Fruit fly (Drosophila melanogaster) whole organism, embryonic: Measurements from ENCODE around the gene p38b.

ENCODE experiments used
- Adf1 ChIP-seq: fragments of 200-800 bp; sonication (Bioruptor generic); IDR thresholded peaks from 2 replicates; pipeline ENCODE4 v1.3.6; 2022; ENCODE audit warnings: missing biosample characterization, missing genetic modification characterization
- BEAF-32 ChIP-seq: fragments of 200-800 bp; sonication (Bioruptor generic); optimal IDR thresholded peaks from 3 replicates; lab custom pipeline; 2017; ENCODE audit warnings: missing biosample characterization, missing genetic modification characterization, mild to moderate bottlenecking, moderate library complexity, missing genetic modification reagents
- CG10959 ChIP-seq: fragments of 200-800 bp; sonication (Bioruptor generic); IDR thresholded peaks from 2 replicates; pipeline ENCODE4 v1.3.6; 2022; ENCODE audit warnings: missing biosample characterization, missing genetic modification characterization
- CG13894 ChIP-seq: fragments of 200-800 bp; sonication (Bioruptor generic); optimal IDR thresholded peaks from 3 replicates; lab custom pipeline; 2018; ENCODE audit warnings: missing biosample characterization, mild to moderate bottlenecking, missing genetic modification characterization, moderate library complexity
- CG14710 ChIP-seq: fragments of 200-800 bp; sonication (Bioruptor generic); optimal IDR thresholded peaks from 3 replicates; lab custom pipeline; 2019; ENCODE audit warnings: missing biosample characterization, mild to moderate bottlenecking, missing genetic modification characterization, moderate library complexity
- CG14860 ChIP-seq: fragments of 200-800 bp; sonication (Bioruptor generic); IDR thresholded peaks from 3 replicates; pipeline ENCODE4 v1.3.6; 2022; ENCODE audit warnings: missing biosample characterization, missing genetic modification characterization; ENCODE audit not compliant: partially characterized antibody
- CG1529 ChIP-seq: fragments of 200-800 bp; sonication (Bioruptor generic); optimal IDR thresholded peaks from 3 replicates; lab custom pipeline; 2018; ENCODE audit warnings: missing biosample characterization, missing genetic modification characterization
- CG16863 ChIP-seq: fragments of 200-800 bp; sonication (Bioruptor generic); optimal IDR thresholded peaks from 3 replicates; lab custom pipeline; 2016; ENCODE audit warnings: missing biosample characterization, missing genetic modification characterization
- CG17612 ChIP-seq: fragments of 200-800 bp; sonication (Bioruptor generic); IDR thresholded peaks from 2 replicates; pipeline ENCODE4 v1.3.6; 2022; ENCODE audit warnings: missing biosample characterization, missing genetic modification characterization
- CG18011 ChIP-seq: fragments of 200-800 bp; sonication (Bioruptor generic); optimal IDR thresholded peaks from 2 replicates; lab custom pipeline; 2017; ENCODE audit warnings: missing biosample characterization, missing genetic modification characterization, mild to moderate bottlenecking, moderate library complexity, missing genotype
- CG18262 ChIP-seq: fragments of 200-800 bp; optimal IDR thresholded peaks from 3 replicates; lab custom pipeline; 2019; ENCODE audit warnings: missing biosample characterization, mild to moderate bottlenecking, missing genetic modification characterization, moderate library complexity
- CG2199 ChIP-seq: fragments of 200-800 bp; sonication (Bioruptor generic); IDR thresholded peaks from 3 replicates; pipeline ENCODE4 v1.3.6; 2022; ENCODE audit warnings: missing biosample characterization, missing genetic modification characterization
- CG2678 ChIP-seq: fragments of 200-800 bp; sonication (Bioruptor generic); optimal IDR thresholded peaks from 3 replicates; lab custom pipeline; 2019; ENCODE audit warnings: missing biosample characterization, mild to moderate bottlenecking, missing genetic modification characterization, moderate library complexity
- CG31388 ChIP-seq: fragments of 200-800 bp; sonication (Bioruptor generic); optimal IDR thresholded peaks from 2 replicates; lab custom pipeline; 2016; ENCODE audit warnings: missing biosample characterization, missing genetic modification characterization
- CG3281 ChIP-seq: fragments of 200-800 bp; sonication (Bioruptor generic); optimal IDR thresholded peaks from 3 replicates; lab custom pipeline; 2017; ENCODE audit warnings: missing biosample characterization, mild to moderate bottlenecking, missing genetic modification characterization
- CG3407 ChIP-seq: fragments of 200-800 bp; sonication (Bioruptor generic); optimal IDR thresholded peaks from 2 replicates; lab custom pipeline; 2018; ENCODE audit warnings: missing biosample characterization, mild to moderate bottlenecking, missing genetic modification characterization
- CG34422 ChIP-seq: fragments of 200-800 bp; sonication (Bioruptor generic); IDR thresholded peaks from 3 replicates; pipeline ENCODE4 v1.3.6; 2022; ENCODE audit warnings: missing biosample characterization, missing genetic modification characterization
- CG6683 ChIP-seq: fragments of 200-800 bp; sonication (Bioruptor generic); optimal IDR thresholded peaks from 2 replicates; lab custom pipeline; 2017; ENCODE audit warnings: missing biosample characterization, mild to moderate bottlenecking, missing genetic modification characterization, missing genetic modification reagents
- CG6765 ChIP-seq: fragments of 200-800 bp; sonication (Bioruptor generic); optimal IDR thresholded peaks from 3 replicates; lab custom pipeline; 2017; ENCODE audit warnings: missing biosample characterization, mild to moderate bottlenecking, missing genetic modification characterization
- CG7372 ChIP-seq: fragments of 200-800 bp; sonication (Bioruptor generic); IDR thresholded peaks from 2 replicates; pipeline ENCODE4 v1.3.6; 2022; ENCODE audit warnings: missing biosample characterization, missing genetic modification characterization
- CG8478 ChIP-seq: fragments of >200 bp; optimal IDR thresholded peaks from 2 replicates; lab custom pipeline; 2018
- CG8944 ChIP-seq: fragments of 200-800 bp; sonication (Bioruptor generic); optimal IDR thresholded peaks from 3 replicates; lab custom pipeline; 2016; ENCODE audit warnings: missing biosample characterization, missing genetic modification characterization
- CG9437 ChIP-seq: fragments of 200-800 bp; sonication (Bioruptor generic); optimal IDR thresholded peaks from 2 replicates; lab custom pipeline; 2018; ENCODE audit warnings: missing biosample characterization, mild to moderate bottlenecking, missing genetic modification characterization
- CoRest ChIP-seq: fragments of 200-800 bp; sonication (Bioruptor generic); optimal IDR thresholded peaks from 3 replicates; lab custom pipeline; 2018; ENCODE audit warnings: missing biosample characterization, mild to moderate bottlenecking, missing genetic modification characterization, moderate library complexity
- Dek ChIP-seq: fragments of 200-800 bp; sonication (Bioruptor generic); optimal IDR thresholded peaks from 3 replicates; lab custom pipeline; 2019; ENCODE audit warnings: missing biosample characterization, mild to moderate bottlenecking, missing genetic modification characterization, moderate library complexity
- Dll ChIP-seq: fragments of 200-800 bp; sonication (Bioruptor generic); IDR thresholded peaks from 4 replicates; pipeline ENCODE4 v1.3.6; 2022; ENCODE audit warnings: missing biosample characterization, missing genetic modification characterization; ENCODE audit not compliant: partially characterized antibody
- Fer1 ChIP-seq: fragments of 200-800 bp; sonication (Bioruptor generic); optimal IDR thresholded peaks from 2 replicates; lab custom pipeline; 2017; ENCODE audit warnings: missing biosample characterization, mild to moderate bottlenecking, missing genetic modification characterization
- HLH4C ChIP-seq: fragments of 200-800 bp; sonication (Bioruptor generic); IDR thresholded peaks from 3 replicates; pipeline ENCODE4 v1.3.6; 2022; ENCODE audit warnings: missing biosample characterization, missing genetic modification characterization; ENCODE audit not compliant: partially characterized antibody
- HmgD ChIP-seq: fragments of 200-800 bp; sonication (Bioruptor generic); optimal IDR thresholded peaks from 3 replicates; lab custom pipeline; 2016; ENCODE audit warnings: missing biosample characterization, missing genetic modification characterization
- Hmx ChIP-seq: fragments of 200-800 bp; sonication (Bioruptor generic); optimal IDR thresholded peaks from 2 replicates; lab custom pipeline; 2016; ENCODE audit warnings: missing biosample characterization, missing genetic modification characterization
- Hsf ChIP-seq: fragments of 200-800 bp; sonication (Bioruptor generic); optimal IDR thresholded peaks from 3 replicates; lab custom pipeline; 2016; ENCODE audit warnings: missing biosample characterization, missing genetic modification characterization
- MBD-R2 ChIP-seq: fragments of 200-800 bp; sonication (Bioruptor generic); IDR thresholded peaks from 2 replicates; pipeline ENCODE4 v1.3.6; 2022; ENCODE audit warnings: missing biosample characterization, missing genetic modification characterization
- NfI ChIP-seq: fragments of 200-800 bp; sonication (Bioruptor generic); optimal IDR thresholded peaks from 3 replicates; lab custom pipeline; 2018; ENCODE audit warnings: missing biosample characterization, mild to moderate bottlenecking, missing genetic modification characterization, moderate library complexity
- PHDP ChIP-seq: fragments of 200-800 bp; sonication (Bioruptor generic); optimal IDR thresholded peaks from 3 replicates; lab custom pipeline; 2018; ENCODE audit warnings: missing biosample characterization, mild to moderate bottlenecking, missing genetic modification characterization, moderate library complexity
- Pdp1 ChIP-seq, 2 experiments: fragments of 200-800 bp; sonication (Bioruptor generic); optimal IDR thresholded peaks; 3 replicates each; lab custom pipeline; 2016; ENCODE audit warnings: missing biosample characterization in 2 of 2, missing genetic modification characterization in 2 of 2, mild to moderate bottlenecking in 1 of 2, moderate library complexity in 1 of 2
- Scr ChIP-seq: fragments of 200-800 bp; sonication (Bioruptor generic); IDR thresholded peaks from 2 replicates; pipeline ENCODE4 v1.3.6; 2022; ENCODE audit warnings: missing biosample characterization, missing genetic modification characterization; ENCODE audit not compliant: partially characterized antibody
- Vsx1 ChIP-seq: fragments of 200-800 bp; sonication (Bioruptor generic); optimal IDR thresholded peaks from 2 replicates; lab custom pipeline; 2017; ENCODE audit warnings: missing biosample characterization, mild to moderate bottlenecking, missing genetic modification characterization, missing genetic modification reagents
- YL-1 ChIP-seq: fragments of 200-800 bp; sonication (Bioruptor generic); optimal IDR thresholded peaks from 3 replicates; lab custom pipeline; 2017; ENCODE audit warnings: missing biosample characterization, mild to moderate bottlenecking, missing genetic modification characterization
- abd-A ChIP-seq: fragments of 200-800 bp; sonication (Bioruptor generic); optimal IDR thresholded peaks from 3 replicates; lab custom pipeline; 2019; ENCODE audit warnings: missing biosample characterization, mild to moderate bottlenecking, missing genetic modification characterization, moderate library complexity
- chn ChIP-seq: fragments of 200-800 bp; sonication (Bioruptor generic); optimal IDR thresholded peaks from 2 replicates; lab custom pipeline; 2016; ENCODE audit warnings: missing biosample characterization, missing genetic modification characterization
- crp ChIP-seq, 2 experiments: fragments of 200-800 bp; sonication (Bioruptor generic); optimal IDR thresholded peaks; 2 replicates in 1 of 2; 3 replicates in 1 of 2; lab custom pipeline; 2017; ENCODE audit warnings: missing biosample characterization in 2 of 2, missing genetic modification characterization in 2 of 2, mild to moderate bottlenecking in 1 of 2, moderate library complexity in 1 of 2
- emc ChIP-seq: fragments of 200-800 bp; sonication (Bioruptor generic); optimal IDR thresholded peaks from 2 replicates; lab custom pipeline; 2016; ENCODE audit warnings: missing biosample characterization, missing genetic modification characterization
- en ChIP-seq: fragments of 200-800 bp; sonication (Bioruptor generic); optimal IDR thresholded peaks from 2 replicates; lab custom pipeline; 2016; ENCODE audit warnings: missing biosample characterization, missing genetic modification characterization
- eve ChIP-seq, 2 experiments: fragments of >200 bp; optimal IDR thresholded peaks; 2 replicates each; lab custom pipeline; 2017; ENCODE audit warnings: missing biosample characterization in 2 of 2, missing genetic modification characterization in 2 of 2
- fd102C ChIP-seq: fragments of 200-800 bp; sonication (Bioruptor generic); optimal IDR thresholded peaks from 2 replicates; lab custom pipeline; 2018; ENCODE audit warnings: missing biosample characterization, mild to moderate bottlenecking, missing genetic modification characterization, moderate library complexity
- fru ChIP-seq: fragments of >200 bp; optimal IDR thresholded peaks from 2 replicates; lab custom pipeline; 2017
- fu2 ChIP-seq: fragments of 200-800 bp; sonication (Bioruptor generic); optimal IDR thresholded peaks from 2 replicates; lab custom pipeline; 2016; ENCODE audit warnings: missing biosample characterization, missing genetic modification characterization
- pb ChIP-seq: fragments of 200-800 bp; sonication (Bioruptor generic); optimal IDR thresholded peaks from 3 replicates; lab custom pipeline; 2016; ENCODE audit warnings: missing biosample characterization, missing genetic modification characterization
- pho ChIP-seq: fragments of 200-800 bp; sonication (Bioruptor generic); optimal IDR thresholded peaks from 2 replicates; lab custom pipeline; 2016; ENCODE audit warnings: missing biosample characterization, missing genetic modification characterization
- seq ChIP-seq: fragments of 200-800 bp; sonication (Bioruptor generic); IDR thresholded peaks from 2 replicates; pipeline ENCODE4 v1.3.6; 2022; ENCODE audit warnings: missing biosample characterization, missing genetic modification characterization
- sima ChIP-seq: fragments of 200-800 bp; sonication (Bioruptor generic); optimal IDR thresholded peaks from 2 replicates; lab custom pipeline; 2016; ENCODE audit warnings: missing biosample characterization, missing genetic modification characterization
- wdn ChIP-seq: fragments of 200-800 bp; sonication (Bioruptor generic); IDR thresholded peaks from 2 replicates; pipeline ENCODE4 v1.3.6; 2022; ENCODE audit warnings: missing biosample characterization, missing genetic modification characterization

The p38b gene

DNA sequence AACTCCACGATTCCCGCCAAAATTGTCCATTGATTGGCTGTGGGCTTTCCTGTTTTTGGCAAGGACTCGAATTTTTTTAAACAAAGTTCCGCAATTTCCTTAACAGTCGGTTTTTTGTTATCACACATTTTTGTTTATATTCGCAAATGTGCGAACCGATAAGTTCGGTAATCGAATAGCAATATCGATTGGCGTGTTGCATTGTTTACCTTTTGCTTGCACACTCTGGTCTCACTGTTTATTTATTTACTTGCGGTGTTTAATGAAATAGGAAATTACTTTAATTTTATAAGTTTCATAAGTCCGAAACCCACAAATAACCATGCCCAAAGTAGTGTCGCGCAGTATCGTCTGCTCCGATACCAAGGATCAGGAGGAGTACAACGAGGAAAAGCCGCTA is 30.8 kb downstream of the p38b start, which contains the start of the genes Adat1 and CG16865 (continued):
- TF ChIP-seq crp (GFP tag; optimal IDR thresholded peaks at IDR 0.05; lab: Kevin White, UChicago) (no peak), Dll (peak; percentile 72; the same call in 3 of the 4 replicates), CG7372 (GFP tag; lab: Robert Waterston, UW) (no peak), en (GFP tag; lab: Kevin White, UChicago) (no peak), NfI (GFP tag; lab: Kevin White, UChicago) (no peak), CG18011 (GFP tag; lab: Kevin White, UChicago) (no peak), Dek (no peak), pho (GFP tag; lab: Kevin White, UChicago) (no peak), CG14710 (tag; lab: Kevin White, UChicago) (peak; percentile 35), abd-A (no peak), Scr (GFP tag; lab: Robert Waterston, UW) (peak; percentile 61), CG10959 (no peak), CG14860 (GFP tag; lab: Robert Waterston, UW) (peak; percentile 56; the same call in 2 of the 3 replicates), Hmx (no peak), CG34422 (GFP tag; lab: Robert Waterston, UW) (peak; percentile 72; the same call in 1 of the 3 replicates), CG8478 (lab: Kevin White, UChicago) (no peak), CG6683 (GFP tag; lab: Kevin White, UChicago) (no peak), CG9437 (no peak), MBD-R2 (peak; percentile 96), HmgD (GFP tag; lab: Kevin White, UChicago) (no peak), seq (GFP tag; lab: Robert Waterston, UW) (no peak), CG3281 (GFP tag; lab: Kevin White, UChicago) (no peak), fd102C (GFP tag; lab: Kevin White, UChicago) (no peak), CG2199 (GFP tag; lab: Robert Waterston, UW) (no peak), Hsf (no peak), eve (GFP tag; optimal IDR thresholded peaks at IDR 0.05; lab: Kevin White, UChicago) (no peak), PHDP (tag; lab: Kevin White, UChicago) (no peak), Fer1 (peak; percentile 21), CG1529 (GFP tag; lab: Kevin White, UChicago) (no peak), CoRest (tag; lab: Kevin White, UChicago) (no peak), CG16863 (GFP tag; lab: Kevin White, UChicago) (no peak), YL-1 (GFP tag; lab: Kevin White, UChicago) (peak; percentile 55), fru (no peak), CG3407 (GFP tag; lab: Kevin White, UChicago) (no peak), Vsx1 (GFP tag; lab: Kevin White, UChicago) (no peak), CG17612 (GFP tag; lab: Robert Waterston, UW) (no peak), CG2678 (no peak), CG8944 (GFP tag; lab: Kevin White, UChicago) (no peak), CG13894 (tag; lab: Kevin White, UChicago) (no peak), wdn (GFP tag; lab: Robert Waterston, UW) (no peak), CG6765 (GFP tag; lab: Kevin White, UChicago) (no peak), CG31388 (GFP tag; lab: Kevin White, UChicago) (no peak), emc (GFP tag; lab: Kevin White, UChicago) (no peak), HLH4C (peak; percentile 38; the same call in 1 of the 3 replicates), chn (GFP tag; lab: Kevin White, UChicago) (no peak), Adf1 (no peak), Pdp1 (GFP tag; optimal IDR thresholded peaks at IDR 0.05; lab: Kevin White, UChicago) (peak in 1 of 2 experiments; percentile 74), CG18262 (no peak), BEAF-32 (GFP tag; lab: Kevin White, UChicago) (peak; percentile 53), pb (GFP tag; lab: Kevin White, UChicago) (no peak), fu2 (GFP tag; lab: Kevin White, UChicago) (no peak), sima (GFP tag; lab: Kevin White, UChicago) (no peak)
